Fruit fly (Drosophila melanogaster) whole organism, embryonic: ENCODE results near the gene CG13024.

Source experiments
- Aef1 ChIP-seq: fragments of 200-800 bp; sonication (Bioruptor generic); IDR thresholded peaks from 3 replicates; pipeline ENCODE4 v1.3.6; 2022; ENCODE audit warnings: missing biosample characterization, missing genetic modification characterization
- Atf-2 ChIP-seq: fragments of 200-800 bp; sonication (Bioruptor generic); optimal IDR thresholded peaks from 2 replicates; lab custom pipeline; 2016; ENCODE audit warnings: missing biosample characterization, missing genetic modification characterization
- Atf3 ChIP-seq: fragments of 200-800 bp; sonication (Bioruptor generic); optimal IDR thresholded peaks from 3 replicates; lab custom pipeline; 2016; ENCODE audit warnings: missing biosample characterization, missing genetic modification characterization
- CG10209 ChIP-seq: fragments of 200-800 bp; sonication (Bioruptor generic); optimal IDR thresholded peaks from 3 replicates; lab custom pipeline; 2017; ENCODE audit warnings: missing biosample characterization, mild to moderate bottlenecking, missing genetic modification characterization, missing genetic modification reagents
- CG10274 ChIP-seq: fragments of 200-800 bp; sonication (Bioruptor generic); optimal IDR thresholded peaks from 3 replicates; lab custom pipeline; 2017; ENCODE audit warnings: missing biosample characterization, mild to moderate bottlenecking, missing genetic modification characterization
- CG10431 ChIP-seq: fragments of 200-800 bp; sonication (Bioruptor generic); optimal IDR thresholded peaks from 3 replicates; lab custom pipeline; 2018; ENCODE audit warnings: missing biosample characterization, mild to moderate bottlenecking, missing genetic modification characterization
- CG12769 ChIP-seq: fragments of 200-800 bp; sonication (Bioruptor generic); optimal IDR thresholded peaks from 2 replicates; lab custom pipeline; 2019; ENCODE audit warnings: missing biosample characterization, mild to moderate bottlenecking, missing genetic modification characterization, moderate library complexity
- CG13296 ChIP-seq: fragments of 200-800 bp; sonication (Bioruptor generic); optimal IDR thresholded peaks from 3 replicates; lab custom pipeline; 2018; ENCODE audit warnings: missing biosample characterization, mild to moderate bottlenecking, missing genetic modification characterization
- CG14014 ChIP-seq: fragments of 200-800 bp; sonication (Bioruptor generic); IDR thresholded peaks from 2 replicates; pipeline ENCODE4 v1.3.6; 2022; ENCODE audit warnings: missing biosample characterization, missing genetic modification characterization
- CG17186 ChIP-seq: fragments of 200-800 bp; sonication (Bioruptor generic); optimal IDR thresholded peaks from 3 replicates; lab custom pipeline; 2017; ENCODE audit warnings: missing biosample characterization, missing genetic modification reagents, missing genetic modification characterization
- CG2678 ChIP-seq: fragments of 200-800 bp; sonication (Bioruptor generic); optimal IDR thresholded peaks from 3 replicates; lab custom pipeline; 2019; ENCODE audit warnings: missing biosample characterization, mild to moderate bottlenecking, missing genetic modification characterization, moderate library complexity
- CG32767 ChIP-seq: fragments of 200-800 bp; sonication (Bioruptor generic); IDR thresholded peaks from 2 replicates; pipeline ENCODE4 v1.3.6; 2022; ENCODE audit warnings: missing biosample characterization, missing genetic modification characterization
- CG33213 ChIP-seq: fragments of 200-800 bp; sonication (Bioruptor generic); optimal IDR thresholded peaks from 3 replicates; lab custom pipeline; 2016; ENCODE audit warnings: missing biosample characterization, missing genetic modification characterization
- CG34376 ChIP-seq: fragments of 200-800 bp; sonication (Bioruptor generic); optimal IDR thresholded peaks from 2 replicates; lab custom pipeline; 2018; ENCODE audit warnings: missing biosample characterization, mild to moderate bottlenecking, missing genetic modification characterization
- CG4404 ChIP-seq: fragments of 200-800 bp; sonication (Bioruptor generic); IDR thresholded peaks from 2 replicates; pipeline ENCODE4 v1.3.6; 2022; ENCODE audit warnings: missing biosample characterization, missing genetic modification characterization
- CG4854 ChIP-seq: fragments of 200-800 bp; sonication (Bioruptor generic); optimal IDR thresholded peaks from 2 replicates; lab custom pipeline; 2016; ENCODE audit warnings: missing biosample characterization, missing genetic modification characterization, inconsistent platforms
- CG6175 ChIP-seq: fragments of 200-800 bp; sonication (Bioruptor generic); IDR thresholded peaks from 3 replicates; pipeline ENCODE4 v1.3.6; 2022; ENCODE audit warnings: missing biosample characterization, missing genetic modification characterization
- CG6272 ChIP-seq: fragments of 200-800 bp; sonication (Bioruptor generic); IDR thresholded peaks from 2 replicates; pipeline ENCODE4 v1.3.6; 2022; ENCODE audit warnings: missing biosample characterization, missing genetic modification characterization
- Camta ChIP-seq: fragments of 200-800 bp; sonication (Bioruptor generic); optimal IDR thresholded peaks from 2 replicates; lab custom pipeline; 2016; ENCODE audit warnings: missing biosample characterization, missing genetic modification characterization
- Dip2 ChIP-seq: fragments of 200-800 bp; sonication (Bioruptor generic); IDR thresholded peaks from 2 replicates; pipeline ENCODE4 v1.3.6; 2022; ENCODE audit warnings: missing biosample characterization, missing genetic modification characterization
- Dll ChIP-seq: fragments of 200-800 bp; sonication (Bioruptor generic); IDR thresholded peaks from 4 replicates; pipeline ENCODE4 v1.3.6; 2022; ENCODE audit warnings: missing biosample characterization, missing genetic modification characterization; ENCODE audit not compliant: partially characterized antibody
- H2.0 ChIP-seq: fragments of 200-800 bp; sonication (Bioruptor generic); IDR thresholded peaks from 2 replicates; pipeline ENCODE4 v1.3.6; 2022; ENCODE audit warnings: missing biosample characterization, missing genetic modification characterization
- HHEX ChIP-seq: fragments of 200-800 bp; sonication (Bioruptor generic); optimal IDR thresholded peaks from 3 replicates; lab custom pipeline; 2017; ENCODE audit warnings: missing biosample characterization, mild to moderate bottlenecking, missing genetic modification characterization, missing genetic modification reagents
- Hr3 ChIP-seq: fragments of 200-800 bp; sonication (Bioruptor generic); optimal IDR thresholded peaks from 3 replicates; lab custom pipeline; 2016; ENCODE audit warnings: missing biosample characterization, missing genetic modification characterization
- Poxn ChIP-seq: fragments of 200-800 bp; sonication (Bioruptor generic); IDR thresholded peaks from 2 replicates; pipeline ENCODE4 v1.3.6; 2022; ENCODE audit warnings: missing biosample characterization, missing genetic modification characterization
- Scr ChIP-seq: fragments of 200-800 bp; sonication (Bioruptor generic); IDR thresholded peaks from 2 replicates; pipeline ENCODE4 v1.3.6; 2022; ENCODE audit warnings: missing biosample characterization, missing genetic modification characterization; ENCODE audit not compliant: partially characterized antibody
- YL-1 ChIP-seq: fragments of 200-800 bp; sonication (Bioruptor generic); optimal IDR thresholded peaks from 3 replicates; lab custom pipeline; 2017; ENCODE audit warnings: missing biosample characterization, mild to moderate bottlenecking, missing genetic modification characterization
- ase ChIP-seq: fragments of 200-800 bp; sonication (Bioruptor generic); IDR thresholded peaks from 3 replicates; pipeline ENCODE4 v1.3.6; 2022; ENCODE audit warnings: missing biosample characterization, missing genetic modification characterization
- btn ChIP-seq: fragments of 200-800 bp; sonication (Bioruptor generic); optimal IDR thresholded peaks from 2 replicates; lab custom pipeline; 2016; ENCODE audit warnings: missing biosample characterization, missing genetic modification characterization
- cato ChIP-seq: fragments of 200-800 bp; sonication (Bioruptor generic); optimal IDR thresholded peaks from 2 replicates; lab custom pipeline; 2016; ENCODE audit warnings: missing biosample characterization, missing genetic modification characterization, borderline replicate concordance
- dmrt11E ChIP-seq: fragments of 200-800 bp; sonication (Bioruptor generic); optimal IDR thresholded peaks from 3 replicates; lab custom pipeline; 2018; ENCODE audit warnings: missing biosample characterization, mild to moderate bottlenecking, missing genetic modification characterization, moderate library complexity
- esg ChIP-seq: fragments of 200-800 bp; sonication (Bioruptor generic); conservative IDR thresholded peaks from 2 replicates; pipeline ENCODE4 v1.3.6; 2022; ENCODE audit warnings: missing biosample characterization, missing genetic modification characterization
- fd64A ChIP-seq: fragments of 200-800 bp; sonication (Bioruptor generic); optimal IDR thresholded peaks from 3 replicates; lab custom pipeline; 2018; ENCODE audit warnings: missing biosample characterization, mild to moderate bottlenecking, missing genetic modification characterization
- gce ChIP-seq: fragments of 200-800 bp; sonication (Bioruptor generic); IDR thresholded peaks from 3 replicates; pipeline ENCODE4 v1.3.6; 2022; ENCODE audit warnings: missing biosample characterization, missing genetic modification characterization
- gt ChIP-seq: fragments of 200-800 bp; sonication (Bioruptor generic); IDR thresholded peaks from 2 replicates; pipeline ENCODE4 v1.3.6; 2022; ENCODE audit warnings: missing biosample characterization, missing genetic modification characterization
- hkb ChIP-seq, 2 experiments: fragments of 200-800 bp in 1 of 2; fragments of >200 bp in 1 of 2; sonication (Bioruptor generic) in 1 of 2; IDR thresholded peaks in 1 of 2; optimal IDR thresholded peaks in 1 of 2; 2 replicates each; pipeline versions ENCODE4 v1.3.6 to Lab custom; 2017 to 2022; ENCODE audit warnings: missing biosample characterization in 1 of 2, missing genetic modification characterization in 1 of 2
- lilli ChIP-seq: fragments of 200-800 bp; sonication (Bioruptor generic); optimal IDR thresholded peaks from 3 replicates; lab custom pipeline; 2016; ENCODE audit warnings: missing biosample characterization, missing genetic modification characterization
- nom ChIP-seq: fragments of 200-800 bp; sonication (Bioruptor generic); optimal IDR thresholded peaks from 2 replicates; lab custom pipeline; 2017; ENCODE audit warnings: missing biosample characterization, missing genetic modification characterization, mild to moderate bottlenecking, moderate library complexity, missing genetic modification reagents
- peb ChIP-seq: fragments of 200-800 bp; sonication (Bioruptor generic); IDR thresholded peaks from 2 replicates; pipeline ENCODE4 v1.3.6; 2022; ENCODE audit warnings: missing biosample characterization, missing genetic modification characterization
- pfk ChIP-seq: fragments of 200-800 bp; sonication (Bioruptor generic); optimal IDR thresholded peaks from 2 replicates; lab custom pipeline; 2018; ENCODE audit warnings: missing biosample characterization, mild to moderate bottlenecking, missing genetic modification characterization, moderate library complexity
- pita ChIP-seq: fragments of 200-800 bp; sonication (Bioruptor generic); optimal IDR thresholded peaks from 2 replicates; lab custom pipeline; 2017; ENCODE audit warnings: missing biosample characterization, mild to moderate bottlenecking, missing genetic modification characterization
- row ChIP-seq: fragments of 200-800 bp; sonication (Bioruptor generic); IDR thresholded peaks from 3 replicates; pipeline ENCODE4 v1.3.6; 2022; ENCODE audit warnings: missing biosample characterization, missing genetic modification characterization
- sens ChIP-seq: fragments of 200-800 bp; sonication (Bioruptor generic); peaks from one replicate; lab custom pipeline; 2016; ENCODE audit warnings: missing biosample characterization, missing genetic modification characterization
- sens-2 ChIP-seq: fragments of 200-800 bp; sonication (Bioruptor generic); IDR thresholded peaks from 2 replicates; pipeline ENCODE4 v1.3.6; 2022; ENCODE audit warnings: missing biosample characterization, missing genetic modification characterization
- slbo ChIP-seq: fragments of 200-800 bp; sonication (Bioruptor generic); IDR thresholded peaks from 2 replicates; pipeline ENCODE4 v1.3.6; 2022; ENCODE audit warnings: missing biosample characterization, missing genetic modification characterization
- sob ChIP-seq: fragments of 200-800 bp; sonication (Bioruptor generic); IDR thresholded peaks from 2 replicates; pipeline ENCODE4 v1.3.6; 2022; ENCODE audit warnings: missing biosample characterization, missing genetic modification characterization
- sqz ChIP-seq: fragments of 200-800 bp; sonication (Bioruptor generic); optimal IDR thresholded peaks from 3 replicates; lab custom pipeline; 2018; ENCODE audit warnings: missing biosample characterization, mild to moderate bottlenecking, missing genetic modification characterization
- ssp ChIP-seq: fragments of 200-800 bp; sonication (Bioruptor generic); IDR thresholded peaks from 2 replicates; pipeline ENCODE4 v1.3.6; 2022; ENCODE audit warnings: missing biosample characterization, missing genetic modification characterization
- tup ChIP-seq: fragments of 200-800 bp; sonication (Bioruptor generic); optimal IDR thresholded peaks from 2 replicates; lab custom pipeline; 2016; ENCODE audit warnings: missing biosample characterization, mild to moderate bottlenecking, missing genetic modification characterization, moderate library complexity
- usp ChIP-seq: fragments of >200 bp; optimal IDR thresholded peaks from 2 replicates; lab custom pipeline; 2017; ENCODE audit warnings: missing biosample characterization, missing genetic modification characterization
- vvl ChIP-seq: fragments of 200-800 bp; sonication (Bioruptor generic); IDR thresholded peaks from 2 replicates; pipeline ENCODE4 v1.3.6; 2022; ENCODE audit warnings: missing biosample characterization, missing genetic modification characterization
- wor ChIP-seq: fragments of 200-800 bp; sonication (Bioruptor generic); IDR thresholded peaks from 2 replicates; pipeline ENCODE4 v1.3.6; 2022; ENCODE audit warnings: missing biosample characterization, missing genetic modification characterization

The CG13024 gene

DNA sequence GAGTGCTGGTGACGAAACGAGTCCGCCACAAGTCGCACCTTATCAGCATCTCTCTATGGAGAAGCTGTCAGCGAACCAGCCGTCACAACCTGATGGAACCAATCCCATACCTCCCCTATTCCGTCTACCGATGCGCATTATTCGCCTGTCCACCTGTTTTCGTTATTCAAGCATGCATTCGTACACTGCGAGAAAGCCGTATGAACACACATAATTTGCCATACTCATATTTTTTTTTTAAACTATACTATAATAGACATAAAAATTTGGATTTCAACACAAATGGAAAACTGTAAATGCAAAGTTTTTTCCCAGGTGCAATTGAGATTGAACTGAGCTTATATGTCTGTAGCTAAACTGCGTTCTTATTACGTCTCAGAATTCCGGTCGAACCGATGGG lies 32.3 kb downstream of the CG13024 start (continued):
- peak; percentile 52 for TF ChIP-seq sens (GFP tag; lab: Kevin White, UChicago)
- TF ChIP-seq CG2678 (tag; lab: Kevin White, UChicago), result no peak
- TF ChIP-seq CG34376 (GFP tag; lab: Kevin White, UChicago), result no peak
- no peak for TF ChIP-seq CG32767 (GFP tag; lab: Robert Waterston, UW)
- TF ChIP-seq Camta, result no peak
- TF ChIP-seq btn (GFP tag; lab: Kevin White, UChicago), result no peak
- no peak for TF ChIP-seq Atf-2 (GFP tag; lab: Kevin White, UChicago)
- 0 out of 3 replicates have a peak, but pooled peaks have one; percentile 35 for TF ChIP-seq row (GFP tag; lab: Robert Waterston, UW)
- no peak for TF ChIP-seq Poxn (GFP tag; lab: Robert Waterston, UW)
- TF ChIP-seq CG6175 (GFP tag; lab: Robert Waterston, UW), result no peak
- TF ChIP-seq gce (GFP tag; lab: Robert Waterston, UW), result no peak
- no peak for TF ChIP-seq Dll
- TF ChIP-seq CG6272 (GFP tag; lab: Robert Waterston, UW), result no peak
- TF ChIP-seq H2.0 (GFP tag; lab: Robert Waterston, UW), result no peak
- TF ChIP-seq CG12769 (tag; lab: Kevin White, UChicago), result no peak
- peak; percentile 29; the same call in 1 of the 2 replicates for TF ChIP-seq slbo (GFP tag; lab: Robert Waterston, UW)
- peak; percentile 40 for TF ChIP-seq vvl (GFP tag; lab: Robert Waterston, UW)
- TF ChIP-seq usp (GFP tag; lab: Kevin White, UChicago), result no peak
- no peak for TF ChIP-seq ase (GFP tag; lab: Robert Waterston, UW)
- no peak for TF ChIP-seq fd64A (GFP tag; lab: Kevin White, UChicago)
- no peak for TF ChIP-seq YL-1 (GFP tag; lab: Kevin White, UChicago)
- no peak for TF ChIP-seq Atf3 (GFP tag; lab: Kevin White, UChicago)
- TF ChIP-seq Hr3 (GFP tag; lab: Kevin White, UChicago), result no peak
- no peak for TF ChIP-seq CG13296
- TF ChIP-seq dmrt11E (tag; lab: Kevin White, UChicago), result no peak
- TF ChIP-seq tup, result no peak
- TF ChIP-seq HHEX, result no peak
- no peak for TF ChIP-seq ssp (GFP tag; lab: Robert Waterston, UW)
- TF ChIP-seq CG10274 (GFP tag; lab: Kevin White, UChicago), result no peak
- no peak for TF ChIP-seq CG10431 (GFP tag; lab: Kevin White, UChicago)
- peak; percentile 40 for TF ChIP-seq nom (GFP tag; lab: Kevin White, UChicago)
- TF ChIP-seq peb (GFP tag; lab: Robert Waterston, UW), result no peak
- no peak for TF ChIP-seq Dip2 (GFP tag; lab: Robert Waterston, UW)
- TF ChIP-seq CG4404, result no peak
- TF ChIP-seq CG33213, result no peak
- no peak for TF ChIP-seq pfk (GFP tag; lab: Kevin White, UChicago)
- no peak for TF ChIP-seq CG10209 (GFP tag; lab: Kevin White, UChicago)
- no peak for TF ChIP-seq cato (GFP tag; lab: Kevin White, UChicago)
- TF ChIP-seq CG17186 (GFP tag; lab: Kevin White, UChicago), result no peak
- TF ChIP-seq CG4854 (GFP tag; lab: Kevin White, UChicago), result no peak
- TF ChIP-seq sqz (GFP tag; lab: Kevin White, UChicago), result no peak
- no peak for TF ChIP-seq hkb (optimal IDR thresholded peaks at IDR 0.05; lab: Kevin White, UChicago)
- TF ChIP-seq hkb (GFP tag; IDR thresholded peaks at IDR 0.05; lab: Robert Waterston, UW), result 0 out of 2 replicates have a peak, but pooled peaks have one; percentile 29
- TF ChIP-seq Aef1 (GFP tag; lab: Robert Waterston, UW), result no peak
- TF ChIP-seq lilli (GFP tag; lab: Kevin White, UChicago), result no peak
- TF ChIP-seq wor (GFP tag; lab: Robert Waterston, UW), result no peak
- TF ChIP-seq Scr, result no peak
- no peak for TF ChIP-seq sob (GFP tag; lab: Robert Waterston, UW)
- TF ChIP-seq gt (GFP tag; lab: Robert Waterston, UW), result no peak
- TF ChIP-seq pita (GFP tag; lab: Kevin White, UChicago), result no peak
- no peak for TF ChIP-seq sens-2 (GFP tag; lab: Robert Waterston, UW)
- no peak for TF ChIP-seq esg (GFP tag; lab: Robert Waterston, UW)
- TF ChIP-seq CG14014, result no peak
